Worm (Caenorhabditis elegans): Measurements from ENCODE around the gene nhr-219.

The nhr-219 gene

ce11 chrV:8936791-8937475 is 29.1 kb downstream of the nhr-219 start (continued):
- TF ChIP-seq nhr-12 (tag; optimal IDR thresholded peaks at IDR 0.05) (no peak), lin-13 (GFP tag; optimal IDR thresholded peaks at IDR 0.05) (no peak), ceh-16 (tag; optimal IDR thresholded peaks at IDR 0.05) (peak; percentile 48), unc-55 (GFP tag; optimal IDR thresholded peaks at IDR 0.05) (no peak), ztf-4 (tag; optimal IDR thresholded peaks at IDR 0.05) (no peak), ztf-11 (tag; optimal IDR thresholded peaks at IDR 0.05) (no peak), nhr-6 (tag; optimal IDR thresholded peaks at IDR 0.05) (peak; percentile 34), peb-1 (tag; optimal IDR thresholded peaks at IDR 0.05) (no peak), fos-1 (tag; optimal IDR thresholded peaks at IDR 0.05) (peak; percentile 62), sma-3 (GFP tag; optimal IDR thresholded peaks at IDR 0.05) (no peak), nhr-129 (tag; optimal IDR thresholded peaks at IDR 0.05) (peak; percentile 12), sem-4 (tag; optimal IDR thresholded peaks at IDR 0.05) (no peak), skn-1 (tag; optimal IDR thresholded peaks at IDR 0.05) (no peak), nhr-23 (tag; optimal IDR thresholded peaks at IDR 0.05) (no peak), dmd-4 (tag; optimal IDR thresholded peaks at IDR 0.05) (no peak), C34F6.9 (tag; optimal IDR thresholded peaks at IDR 0.05) (peak; percentile 47)

ce11 chrV:8936184-8936589 is 29.8 kb downstream of the nhr-219 start, which contains the start of gene unc-23:
TSS of gene unc-23 (plus strand) at chrV:8936359.
- TF ChIP-seq alr-1 (tag; optimal IDR thresholded peaks at IDR 0.05) (no peak), gmeb-1 (tag; optimal IDR thresholded peaks at IDR 0.05) (peak; percentile 76), lsy-2 (tag; optimal IDR thresholded peaks at IDR 0.05) (peak; percentile 60 to 73), dmd-4 (tag; optimal IDR thresholded peaks at IDR 0.05) (no peak), nhr-25 (tag; optimal IDR thresholded peaks at IDR 0.05) (peak; percentile 86), nhr-77 (tag; optimal IDR thresholded peaks at IDR 0.05) (peak; percentile 56), lin-11 (tag; optimal IDR thresholded peaks at IDR 0.05) (peak; percentile 37), zag-1 (tag; optimal IDR thresholded peaks at IDR 0.05) (no peak), unc-62 (GFP tag; optimal IDR thresholded peaks at IDR 0.05) (no peak), crh-2 (tag; optimal IDR thresholded peaks at IDR 0.05) (peak; percentile 82), aly-2 (tag; optimal IDR thresholded peaks at IDR 0.05) (no peak), skn-1 (tag; optimal IDR thresholded peaks at IDR 0.05) (no peak), nhr-6 (tag; optimal IDR thresholded peaks at IDR 0.05) (peak; percentile 72), nhr-129 (tag; optimal IDR thresholded peaks at IDR 0.05) (peak; percentile 80), nhr-23 (tag; optimal IDR thresholded peaks at IDR 0.05) (no peak), F13H6.1 (tag; optimal IDR thresholded peaks at IDR 0.05) (peak; percentile 94), R02D3.7 (tag; optimal IDR thresholded peaks at IDR 0.05) (no peak), nhr-21 (tag; optimal IDR thresholded peaks at IDR 0.05) (peak; percentile 77), elt-1 (tag; optimal IDR thresholded peaks at IDR 0.05) (no peak), ama-1 (optimal IDR thresholded peaks at IDR 0.05) (no peak), ceh-16 (tag; optimal IDR thresholded peaks at IDR 0.05) (peak; percentile 59), sem-4 (tag; optimal IDR thresholded peaks at IDR 0.05) (peak; percentile 95), nhr-11 (tag; optimal IDR thresholded peaks at IDR 0.05) (no peak), ztf-4 (tag; optimal IDR thresholded peaks at IDR 0.05) (peak; percentile 65), snpc-4 (tag; optimal IDR thresholded peaks at IDR 0.05) (no peak), nhr-237 (tag; optimal IDR thresholded peaks at IDR 0.05) (no peak), ztf-11 (tag; optimal IDR thresholded peaks at IDR 0.05) (no peak), mab-5 (tag; optimal IDR thresholded peaks at IDR 0.05) (no peak), elt-3 (tag; optimal IDR thresholded peaks at IDR 0.05) (no peak), peb-1 (tag; optimal IDR thresholded peaks at IDR 0.05) (no peak), sma-3 (GFP tag; optimal IDR thresholded peaks at IDR 0.05) (peak; percentile 97), nhr-12 (tag; optimal IDR thresholded peaks at IDR 0.05) (no peak), blmp-1 (tag; optimal IDR thresholded peaks at IDR 0.05; ENCODE audit: insufficient read depth) (peak; percentile 91), lin-13 (GFP tag; optimal IDR thresholded peaks at IDR 0.05) (peak; percentile 50), fos-1 (tag; optimal IDR thresholded peaks at IDR 0.05) (peak; percentile 89), mdl-1 (tag; optimal IDR thresholded peaks at IDR 0.05) (no peak), lin-39 (tag; optimal IDR thresholded peaks at IDR 0.05) (no peak), egl-27 (tag; optimal IDR thresholded peaks at IDR 0.05) (peak; percentile 68), ZK546.5 (tag; optimal IDR thresholded peaks at IDR 0.05) (no peak), nhr-10 (tag; optimal IDR thresholded peaks at IDR 0.05) (no peak), unc-55 (GFP tag; optimal IDR thresholded peaks at IDR 0.05) (no peak), sma-9 (GFP tag; optimal IDR thresholded peaks at IDR 0.05) (peak; percentile 89), sma-9 (tag; optimal IDR thresholded peaks at IDR 0.05) (no peak), ztf-1 (GFP tag; conservative IDR thresholded peaks at IDR 0.05) (no peak), Y55F3AM.14 (GFP tag; optimal IDR thresholded peaks at IDR 0.05) (peak; percentile 51), C34F6.9 (tag; optimal IDR thresholded peaks at IDR 0.05) (peak; percentile 54), ceh-82 (tag; optimal IDR thresholded peaks at IDR 0.05) (no peak), unc-39 (tag; optimal IDR thresholded peaks at IDR 0.05) (no peak), mbf-1 (tag; optimal IDR thresholded peaks at IDR 0.05) (no peak)
